ENCODE assay signal across 1 fruit fly cellular context in the genomic region with DNA sequence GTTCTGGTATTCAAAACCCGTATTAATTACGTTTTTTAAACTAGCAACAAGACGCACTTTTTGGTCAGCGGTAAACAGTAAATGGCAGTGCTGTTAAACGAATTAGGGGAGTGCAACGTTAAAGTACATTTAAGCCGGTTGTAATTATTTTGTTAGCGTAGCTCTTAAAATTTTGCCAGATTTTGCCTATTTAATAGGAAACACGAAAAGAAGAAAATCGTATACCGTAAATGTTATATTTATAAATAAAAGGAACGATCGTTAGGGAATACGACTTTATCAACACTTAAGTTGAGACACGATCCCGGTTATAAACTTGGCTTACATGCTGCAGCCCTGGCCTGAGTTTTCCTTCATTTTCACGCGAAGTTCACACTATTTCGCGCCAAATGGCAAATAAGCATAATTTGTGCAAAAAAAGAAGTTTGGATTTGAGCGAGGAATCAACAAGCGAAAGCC.
TF ChIP-seq lines count a peak whose summit lies in the region.

Setx (minus strand) TSS at position 51 of the 459 bp plus-strand sequence.
mus301 (plus strand) TSS at position 361 of the 459 bp plus-strand sequence.

TF ChIP-seq in whole organism, embryonic, 481 proteins besides CTCF, POLR2A, EP300 and RAD21 (continued from another document):
- TF ChIP-seq jing (GFP tag; optimal IDR thresholded peaks at IDR 0.05; lab: Kevin White, UChicago) (peak; percentile 25), CG18599 (GFP tag; optimal IDR thresholded peaks at IDR 0.05; lab: Kevin White, UChicago) (no peak), CG7372 (GFP tag; IDR thresholded peaks at IDR 0.05; lab: Robert Waterston, UW) (peak; percentile 80), CG7963 (GFP tag; IDR thresholded peaks at IDR 0.05; lab: Robert Waterston, UW; ENCODE audit: partially characterized antibody) (no peak), ash1 (GFP tag; optimal IDR thresholded peaks at IDR 0.05; lab: Kevin White, UChicago) (no peak), fd96Cb (tag; optimal IDR thresholded peaks at IDR 0.05; lab: Kevin White, UChicago) (peak; percentile 66), Dref (GFP tag; IDR thresholded peaks at IDR 0.05; lab: Robert Waterston, UW) (peak; percentile 48), tup (GFP tag; optimal IDR thresholded peaks at IDR 0.05; lab: Kevin White, UChicago) (peak; percentile 70), zen (tag; optimal IDR thresholded peaks at IDR 0.05; lab: Kevin White, UChicago) (peak; percentile 88), CG6765 (GFP tag; optimal IDR thresholded peaks at IDR 0.05; lab: Kevin White, UChicago) (no peak), crc (GFP tag; optimal IDR thresholded peaks at IDR 0.05; lab: Kevin White, UChicago) (peak; percentile 47), Taf1 (GFP tag; IDR thresholded peaks at IDR 0.05; lab: Robert Waterston, UW) (no peak; the same call in 1 of the 2 replicates), CG4820 (GFP tag; optimal IDR thresholded peaks at IDR 0.05; lab: Kevin White, UChicago) (peak; percentile 80), CG9817 (tag; optimal IDR thresholded peaks at IDR 0.05; lab: Kevin White, UChicago) (peak; percentile 86), CG4730 (GFP tag; IDR thresholded peaks at IDR 0.05; lab: Robert Waterston, UW) (peak; percentile 36; the same call in 1 of the 2 replicates), gce (GFP tag; IDR thresholded peaks at IDR 0.05; lab: Robert Waterston, UW) (no peak), onecut (GFP tag; IDR thresholded peaks at IDR 0.05; lab: Robert Waterston, UW) (no peak; the same call in 1 of the 2 replicates), CG9437 (GFP tag; optimal IDR thresholded peaks at IDR 0.05; lab: Kevin White, UChicago) (peak; percentile 87), maf-S (GFP tag; optimal IDR thresholded peaks at IDR 0.05; lab: Kevin White, UChicago) (peak; percentile 79), ab (GFP tag; optimal IDR thresholded peaks at IDR 0.05; lab: Kevin White, UChicago) (peak; percentile 65), Nf-YB (GFP tag; optimal IDR thresholded peaks at IDR 0.05; lab: Kevin White, UChicago) (peak; percentile 30), CG3838 (GFP tag; optimal IDR thresholded peaks at IDR 0.05; lab: Kevin White, UChicago) (peak; percentile 62)
